Fruit fly (Drosophila melanogaster): ENCODE data around the gene OXA1L.

Gene OXA1L

dm6 chr3L:10852347-10853130, 33.7 kb downstream of the OXA1L start (continued):
- TF ChIP-seq CG6854 (GFP tag; optimal IDR thresholded peaks at IDR 0.05) = no peak
- no peak for TF ChIP-seq jing (GFP tag; optimal IDR thresholded peaks at IDR 0.05)
- TF ChIP-seq CG6654 (GFP tag; optimal IDR thresholded peaks at IDR 0.05) = no peak
- no peak for TF ChIP-seq CG9797 (GFP tag; optimal IDR thresholded peaks at IDR 0.05)
- no peak for TF ChIP-seq Nf-YB (GFP tag; optimal IDR thresholded peaks at IDR 0.05)
- TF ChIP-seq CG9817 (tag; optimal IDR thresholded peaks at IDR 0.05) = no peak
- no peak for TF ChIP-seq kah (GFP tag; optimal IDR thresholded peaks at IDR 0.05)
- no peak for TF ChIP-seq Jarid2 (GFP tag; optimal IDR thresholded peaks at IDR 0.05)
- TF ChIP-seq CG15269 (tag; optimal IDR thresholded peaks at IDR 0.05) = no peak
- TF ChIP-seq Adf1 (GFP tag; IDR thresholded peaks at IDR 0.05) = peak; percentile 60; the same call in 1 of the 2 replicates
- TF ChIP-seq Camta (GFP tag; optimal IDR thresholded peaks at IDR 0.05) = no peak
- no peak for TF ChIP-seq CG13624 (GFP tag; optimal IDR thresholded peaks at IDR 0.05)
- no peak for TF ChIP-seq CG11695 (GFP tag; IDR thresholded peaks at IDR 0.05)
- TF ChIP-seq pum (GFP tag; optimal IDR thresholded peaks at IDR 0.05) = no peak
- no peak for TF ChIP-seq peb (GFP tag; IDR thresholded peaks at IDR 0.05)
- TF ChIP-seq emc (GFP tag; optimal IDR thresholded peaks at IDR 0.05) = no peak
- TF ChIP-seq CG12155 (GFP tag; optimal IDR thresholded peaks at IDR 0.05) = no peak
- TF ChIP-seq stc (GFP tag; IDR thresholded peaks at IDR 0.05) = no peak
- peak; percentile 25; the same call in 1 of the 3 replicates for TF ChIP-seq so (GFP tag; IDR thresholded peaks at IDR 0.05)
- TF ChIP-seq tup (GFP tag; optimal IDR thresholded peaks at IDR 0.05) = no peak
- TF ChIP-seq Nf-YA (GFP tag; IDR thresholded peaks at IDR 0.05) = no peak
- peak; percentile 89 for TF ChIP-seq CG2199 (GFP tag; IDR thresholded peaks at IDR 0.05)
- no peak for TF ChIP-seq CG10147 (GFP tag; optimal IDR thresholded peaks at IDR 0.05)
- peak; percentile 18 for TF ChIP-seq B-H2 (GFP tag; optimal IDR thresholded peaks at IDR 0.05)
- TF ChIP-seq CG7556 (GFP tag; optimal IDR thresholded peaks at IDR 0.05) = no peak
- no peak for TF ChIP-seq Tbp (GFP tag; optimal IDR thresholded peaks at IDR 0.05)
- peak; percentile 62 for TF ChIP-seq Med (GFP tag)
- TF ChIP-seq ewg (GFP tag; optimal IDR thresholded peaks at IDR 0.05) = no peak
- no peak for TF ChIP-seq disco-r (GFP tag; optimal IDR thresholded peaks at IDR 0.05)
- peak in 1 of 2 experiments; percentile 99 for TF ChIP-seq bsh (GFP tag; optimal IDR thresholded peaks at IDR 0.05)
- no peak for TF ChIP-seq mld (GFP tag; IDR thresholded peaks at IDR 0.05; ENCODE audit: partially characterized antibody)
- no peak for TF ChIP-seq CG5245 (GFP tag; optimal IDR thresholded peaks at IDR 0.05)
- peak; percentile 33; the same call in 1 of the 2 replicates for TF ChIP-seq CG32767 (GFP tag; IDR thresholded peaks at IDR 0.05)
- no peak for TF ChIP-seq NK7.1 (GFP tag; optimal IDR thresholded peaks at IDR 0.05)
- TF ChIP-seq sd (tag; optimal IDR thresholded peaks at IDR 0.05) = peak; percentile 98
- no peak for TF ChIP-seq Ptx1 (GFP tag; IDR thresholded peaks at IDR 0.05)
- no peak for TF ChIP-seq CrebB (tag; optimal IDR thresholded peaks at IDR 0.05)
- TF ChIP-seq kni (GFP tag; optimal IDR thresholded peaks at IDR 0.05) = peak; percentile 77
- no peak for TF ChIP-seq CG9932 (GFP tag; IDR thresholded peaks at IDR 0.05)
- 0 out of 3 replicates have a peak, but pooled peaks have one; percentile 38 for TF ChIP-seq knrl (GFP tag; IDR thresholded peaks at IDR 0.05; ENCODE audit: partially characterized antibody)
- TF ChIP-seq ash1 (GFP tag; optimal IDR thresholded peaks at IDR 0.05) = no peak
- TF ChIP-seq eve (GFP tag; optimal IDR thresholded peaks at IDR 0.05) = no peak
- TF ChIP-seq lmd (GFP tag; IDR thresholded peaks at IDR 0.05) = no peak
- TF ChIP-seq caup (GFP tag; optimal IDR thresholded peaks at IDR 0.05; ENCODE audit: severe bottlenecking) = no peak
- no peak for TF ChIP-seq Rfx (GFP tag; IDR thresholded peaks at IDR 0.05)
- no peak for TF ChIP-seq slbo (GFP tag; IDR thresholded peaks at IDR 0.05)
- no peak for TF ChIP-seq Hey (tag; optimal IDR thresholded peaks at IDR 0.05)
- no peak for TF ChIP-seq toy (GFP tag; IDR thresholded peaks at IDR 0.05)
- peak; percentile 31 for TF ChIP-seq CG17359 (tag; optimal IDR thresholded peaks at IDR 0.05)
- TF ChIP-seq schlank (tag; optimal IDR thresholded peaks at IDR 0.05) = no peak
